Worm (Caenorhabditis elegans) whole organism, L4 larva: ENCODE results near the gene hil-6.
A peak's percentile ranks its signal among the peaks of the same experiment; 100 is the strongest.

ENCODE experiments used
- F26F4.8 ChIP-seq: fragments of 200-800 bp; sonication (Bioruptor generic); conservative IDR thresholded peaks from 2 replicates; pipeline ENCODE4 v1.3.6; 2022; ENCODE audit warnings: missing genetic modification characterization, missing compliant biosample characterization
- F49E8.2 ChIP-seq: sonication (generic microtip); optimal IDR thresholded peaks from 2 replicates; lab custom pipeline; 2016; ENCODE audit warnings: missing compliant biosample characterization, mild to moderate bottlenecking, missing genetic modification characterization, borderline replicate concordance
- Y105C5A.15 ChIP-seq: fragments of 200-800 bp; sonication (Bioruptor generic); IDR thresholded peaks from 2 replicates; pipeline ENCODE4 v1.3.6; 2022; ENCODE audit warnings: missing genetic modification characterization, missing compliant biosample characterization
- Y75B8A.6 ChIP-seq: fragments of 200-800 bp; sonication (Bioruptor generic); IDR thresholded peaks from 2 replicates; pipeline ENCODE4 v1.3.6; 2022; ENCODE audit warnings: missing genetic modification reagents, missing genetic modification characterization, missing compliant biosample characterization
- ZK546.5 ChIP-seq, 2 experiments: sonication (generic microtip); optimal IDR thresholded peaks; 2 replicates each; lab custom pipeline; 2017; ENCODE audit warnings: missing biosample characterization in 2 of 2, missing genetic modification characterization in 2 of 2
- ceh-20 ChIP-seq: fragments of 200-800 bp; sonication (Bioruptor generic); IDR thresholded peaks from 2 replicates; pipeline ENCODE4 v1.3.6; 2022; ENCODE audit warnings: missing genetic modification reagents, missing genetic modification characterization, missing compliant biosample characterization
- ceh-62 ChIP-seq: sonication (generic microtip); optimal IDR thresholded peaks from 2 replicates; lab custom pipeline; 2017; ENCODE audit warnings: missing biosample characterization, missing genetic modification characterization
- cey-2 ChIP-seq: sonication (generic microtip); optimal IDR thresholded peaks from 3 replicates; lab custom pipeline; 2017; ENCODE audit warnings: missing genetic modification characterization, mild to moderate bottlenecking, missing compliant biosample characterization, antibody characterized with exemption, borderline replicate concordance; ENCODE audit not compliant: insufficient read depth
- daf-16 ChIP-seq, 3 experiments: sonication (generic microtip); optimal IDR thresholded peaks; 2 replicates each; lab custom pipeline; 2016 to 2017; ENCODE audit warnings: missing genetic modification characterization in 3 of 3, missing genetic modification reagents in 3 of 3, mild to moderate bottlenecking in 2 of 3, missing compliant biosample characterization in 2 of 3, missing biosample characterization in 1 of 3, moderate library complexity in 1 of 3
- daf-19 ChIP-seq: fragments of 200-800 bp; sonication (Bioruptor generic); conservative IDR thresholded peaks from 2 replicates; pipeline ENCODE4 v1.3.6; 2022; ENCODE audit warnings: missing genetic modification characterization, missing compliant biosample characterization
- dmd-6 ChIP-seq: fragments of 200-800 bp; sonication (Bioruptor generic); IDR thresholded peaks from 2 replicates; pipeline ENCODE4 v1.3.6; 2022; ENCODE audit warnings: missing genetic modification reagents, missing genetic modification characterization, missing compliant biosample characterization
- dmd-9 ChIP-seq: fragments of 200-800 bp; sonication (Bioruptor generic); IDR thresholded peaks from 2 replicates; pipeline ENCODE4 v1.3.6; 2022; ENCODE audit warnings: missing genetic modification reagents, missing genetic modification characterization, missing compliant biosample characterization
- egl-27 ChIP-seq: sonication (generic microtip); optimal IDR thresholded peaks from 3 replicates; lab custom pipeline; 2017; ENCODE audit warnings: missing biosample characterization, missing genetic modification reagents, missing genetic modification characterization
- egl-43 ChIP-seq: fragments of 200-800 bp; sonication (Bioruptor generic); IDR thresholded peaks from 2 replicates; pipeline ENCODE4 v1.3.6; 2022; ENCODE audit warnings: missing genetic modification reagents, missing genetic modification characterization, missing compliant biosample characterization
- hif-1 ChIP-seq, 2 experiments: sonication (generic microtip); optimal IDR thresholded peaks; 2 replicates each; lab custom pipeline; 2016 to 2017; ENCODE audit warnings: missing compliant biosample characterization in 2 of 2, missing genetic modification characterization in 2 of 2, missing genetic modification reagents in 2 of 2, missing genotype in 2 of 2, mild to moderate bottlenecking in 1 of 2
- hlh-30 ChIP-seq: sonication (generic microtip); optimal IDR thresholded peaks from 2 replicates; lab custom pipeline; 2017; ENCODE audit warnings: antibody characterized with exemption, mild to moderate bottlenecking, missing genetic modification characterization, missing compliant biosample characterization; ENCODE audit not compliant: insufficient read depth
- lin-1 ChIP-seq: fragments of 200-800 bp; sonication (Bioruptor generic); IDR thresholded peaks from 2 replicates; pipeline ENCODE4 v1.3.6; 2022; ENCODE audit warnings: missing genetic modification reagents, missing genetic modification characterization, missing compliant biosample characterization
- lin-13 ChIP-seq: fragments of 150-350 bp; optimal IDR thresholded peaks from 2 replicates; lab custom pipeline; 2014; ENCODE audit warnings: missing biosample characterization, missing genetic modification reagents, missing genetic modification characterization
- lin-15B ChIP-seq: fragments of 150-350 bp; sonication (generic microtip); optimal IDR thresholded peaks from 3 replicates; lab custom pipeline; 2014; ENCODE audit warnings: missing biosample characterization, missing genetic modification characterization
- lin-39 ChIP-seq: fragments of 150-350 bp; optimal IDR thresholded peaks from 2 replicates; lab custom pipeline; 2014; ENCODE audit warnings: missing biosample characterization, missing genetic modification reagents, missing genetic modification characterization
- lir-3 ChIP-seq: sonication (generic microtip); optimal IDR thresholded peaks from 2 replicates; lab custom pipeline; 2016; ENCODE audit warnings: mild to moderate bottlenecking, missing genetic modification characterization, missing compliant biosample characterization
- mdl-1 ChIP-seq, 2 experiments: fragments of 150-350 bp in 1 of 2; sonication (generic microtip) in 1 of 2; optimal IDR thresholded peaks; 2 replicates each; lab custom pipeline; 2014 to 2017; ENCODE audit warnings: missing biosample characterization in 2 of 2, missing genetic modification characterization in 2 of 2
- mdt-29 ChIP-seq: fragments of 200-800 bp; sonication (Bioruptor generic); IDR thresholded peaks from 2 replicates; pipeline ENCODE4 v1.3.6; 2022; ENCODE audit warnings: missing genetic modification reagents, missing genetic modification characterization, missing compliant biosample characterization
- nhr-102 ChIP-seq: sonication (generic microtip); optimal IDR thresholded peaks from 2 replicates; lab custom pipeline; 2016; ENCODE audit warnings: mild to moderate bottlenecking, missing genetic modification characterization, moderate library complexity, missing compliant biosample characterization
- nhr-25 ChIP-seq: sonication (generic microtip); optimal IDR thresholded peaks from 2 replicates; lab custom pipeline; 2017; ENCODE audit warnings: missing genetic modification characterization, mild to moderate bottlenecking, missing compliant biosample characterization, antibody characterized with exemption, moderate library complexity, borderline replicate concordance; ENCODE audit not compliant: insufficient read depth
- nhr-41 ChIP-seq: fragments of 200-800 bp; sonication (Bioruptor generic); IDR thresholded peaks from 2 replicates; pipeline ENCODE4 v1.3.6; 2022; ENCODE audit warnings: missing genetic modification reagents, missing genetic modification characterization, missing compliant biosample characterization
- nhr-48 ChIP-seq: sonication (generic microtip); optimal IDR thresholded peaks from 2 replicates; lab custom pipeline; 2016; ENCODE audit warnings: mild to moderate bottlenecking, missing genetic modification characterization, missing compliant biosample characterization
- pqm-1 ChIP-seq: sonication (generic microtip); optimal IDR thresholded peaks from 2 replicates; lab custom pipeline; 2017; ENCODE audit warnings: missing biosample characterization, missing genetic modification characterization
- rbr-2 ChIP-seq: sonication (generic microtip); optimal IDR thresholded peaks from 2 replicates; lab custom pipeline; 2016; ENCODE audit warnings: missing genotype, missing genetic modification characterization, missing compliant biosample characterization
- set-16 ChIP-seq: fragments of 200-800 bp; sonication (Bioruptor generic); IDR thresholded peaks from 2 replicates; pipeline ENCODE4 v1.3.6; 2022; ENCODE audit warnings: missing genetic modification reagents, missing genetic modification characterization, missing compliant biosample characterization
- skn-1 ChIP-seq: fragments of 150-350 bp; optimal IDR thresholded peaks from 2 replicates; lab custom pipeline; 2014; ENCODE audit warnings: missing biosample characterization, missing genetic modification characterization
- tra-1 ChIP-seq: fragments of 200-800 bp; sonication (Bioruptor generic); IDR thresholded peaks from 2 replicates; pipeline ENCODE4 v1.3.6; 2022; ENCODE audit warnings: missing genetic modification reagents, missing genetic modification characterization, missing compliant biosample characterization
- unc-130 ChIP-seq: sonication (generic microtip); optimal IDR thresholded peaks from 2 replicates; lab custom pipeline; 2016; ENCODE audit warnings: missing genetic modification reagents, missing genetic modification characterization, missing compliant biosample characterization
- unc-62 ChIP-seq, 3 experiments: fragments of 150-350 bp in 1 of 3; sonication (generic microtip); optimal IDR thresholded peaks in 2 of 3; peaks in 1 of 3; 1 replicate in 1 of 3; 2 replicates in 2 of 3; lab custom pipeline; 2014 to 2017; ENCODE audit warnings: missing biosample characterization in 3 of 3, missing genetic modification characterization in 3 of 3, missing genetic modification reagents in 3 of 3, missing genotype in 1 of 3
- zip-2 ChIP-seq: fragments of 150-350 bp; optimal IDR thresholded peaks from 2 replicates; lab custom pipeline; 2014; ENCODE audit warnings: missing biosample characterization, missing genetic modification characterization

The hil-6 gene

ce11 chrV:2045956-2046355, 14.6 kb upstream of the hil-6 start, which contains the start of gene Y40B10A.5:
TSS of gene Y40B10A.5 (minus strand) at chrV:2046056.
- TF ChIP-seq egl-27 (tag; lab: Kevin White, UChicago) (no peak), nhr-41 (GFP tag; lab: Robert Waterston, UW) (no peak), lir-3 (tag; lab: Kevin White, UChicago) (no peak), mdt-29 (GFP tag; lab: Robert Waterston, UW) (no peak), zip-2 (no peak), dmd-9 (no peak), F49E8.2 (tag; lab: Kevin White, UChicago) (no peak), Y105C5A.15 (no peak), lin-15B (tag; lab: Kevin White, UChicago) (no peak), daf-19 (no peak), cey-2 (tag; lab: Kevin White, UChicago) (no peak), rbr-2 (tag; lab: Kevin White, UChicago) (no peak), hlh-30 (tag; lab: Kevin White, UChicago) (no peak)

- TF ChIP-seq cey-2 (tag; lab: Kevin White, UChicago): no peak
- no peak for TF ChIP-seq nhr-102 (tag; lab: Kevin White, UChicago)
- TF ChIP-seq nhr-25 (tag; lab: Kevin White, UChicago): no peak
- no peak for TF ChIP-seq egl-27 (tag; lab: Kevin White, UChicago)
- no peak for TF ChIP-seq unc-130 (GFP tag; lab: Kevin White, UChicago)
- TF ChIP-seq lin-1 (GFP tag; lab: Robert Waterston, UW): no peak
- TF ChIP-seq mdl-1 (tag; optimal IDR thresholded peaks at IDR 0.05; lab: Kevin White, UChicago): no peak
- TF ChIP-seq ceh-62 (tag; lab: Kevin White, UChicago): no peak
- no peak for TF ChIP-seq pqm-1 (tag; lab: Kevin White, UChicago)
- TF ChIP-seq ceh-20 (GFP tag; lab: Robert Waterston, UW): no peak
- TF ChIP-seq Y75B8A.6 (GFP tag; lab: Robert Waterston, UW): no peak
- TF ChIP-seq hif-1 (tag; optimal IDR thresholded peaks at IDR 0.05; lab: Kevin White, UChicago): no peak
- TF ChIP-seq dmd-6 (GFP tag; lab: Robert Waterston, UW): no peak
- TF ChIP-seq skn-1 (tag; lab: Kevin White, UChicago): no peak
- no peak for TF ChIP-seq egl-43
- TF ChIP-seq lin-15B (tag; lab: Kevin White, UChicago): no peak
- no peak for TF ChIP-seq nhr-48 (tag; lab: Kevin White, UChicago)
- TF ChIP-seq lin-39 (tag; lab: Kevin White, UChicago): no peak
Measured at ce11 chrV:2035545-2035944, 4.2 kb upstream of the hil-6 start, which contains the start of gene srab-23. TSS of gene srab-23 (minus strand) at chrV:2035645.

DNA sequence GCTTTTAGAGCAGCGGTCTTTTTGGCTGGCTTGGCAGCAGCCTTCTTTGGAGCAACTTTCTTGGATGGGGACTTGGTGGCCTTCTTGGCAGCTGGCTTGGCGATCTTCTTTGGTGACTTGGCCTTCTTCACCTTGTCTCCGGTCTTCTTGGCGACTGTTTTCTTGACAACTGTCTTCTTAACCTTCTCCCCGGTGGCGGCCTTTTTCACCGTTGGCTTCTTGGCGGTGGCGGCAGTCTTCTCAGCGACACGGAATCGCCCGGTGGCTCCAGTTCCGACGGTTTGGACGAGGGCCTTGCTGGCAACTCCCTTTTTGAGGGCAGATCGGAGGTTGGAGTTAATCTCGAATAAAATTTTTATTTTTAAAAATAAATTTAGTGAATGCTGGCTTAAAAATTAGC, 693 bp downstream of the hil-6 start:
- TF ChIP-seq ZK546.5 (tag; optimal IDR thresholded peaks at IDR 0.05; lab: Kevin White, UChicago): no peak
- no peak for TF ChIP-seq dmd-6 (GFP tag; lab: Robert Waterston, UW)
- TF ChIP-seq set-16 (GFP tag; lab: Robert Waterston, UW): peak; percentile 75
- no peak for TF ChIP-seq lin-13 (GFP tag; lab: Kevin White, UChicago)
- TF ChIP-seq F26F4.8 (GFP tag; lab: Robert Waterston, UW): no peak
- no peak for TF ChIP-seq daf-16 (GFP tag; optimal IDR thresholded peaks at IDR 0.05; lab: Kevin White, UChicago)
- no peak for TF ChIP-seq daf-16 (tag; optimal IDR thresholded peaks at IDR 0.05; lab: Kevin White, UChicago)
- TF ChIP-seq unc-62 (GFP tag; optimal IDR thresholded peaks at IDR 0.05 in 1 of 2; lab: Kevin White, UChicago): peak in 1 of 2 experiments; percentile 43
- no peak for TF ChIP-seq unc-62 (tag; optimal IDR thresholded peaks at IDR 0.05; lab: Kevin White, UChicago)
- TF ChIP-seq tra-1 (GFP tag; lab: Robert Waterston, UW): no peak
